Worm (Caenorhabditis elegans) whole organism, mixed stage, embryonic: ENCODE data around the gene rab-6.2.

ENCODE experiments used
- bed-3 ChIP-seq: fragments of 200-800 bp; sonication (Bioruptor generic); optimal IDR thresholded peaks from 3 replicates; lab custom pipeline; 2018; ENCODE audit warnings: mild to moderate bottlenecking, missing genetic modification characterization, moderate library complexity, missing compliant biosample characterization
- ceh-83 ChIP-seq: fragments of 200-800 bp; sonication (Bioruptor generic); optimal IDR thresholded peaks from 2 replicates; lab custom pipeline; 2018; ENCODE audit warnings: mild to moderate bottlenecking, missing genetic modification characterization, missing compliant biosample characterization
- elt-3 ChIP-seq: fragments of 150-350 bp; optimal IDR thresholded peaks from 2 replicates; lab custom pipeline; 2014; ENCODE audit warnings: missing biosample characterization, missing genetic modification characterization
- mab-5 ChIP-seq: fragments of 150-350 bp; optimal IDR thresholded peaks from 2 replicates; lab custom pipeline; 2014; ENCODE audit warnings: missing biosample characterization, missing genetic modification characterization
- mep-1 ChIP-seq: fragments of 150-350 bp; optimal IDR thresholded peaks from 2 replicates; lab custom pipeline; 2017; ENCODE audit warnings: missing biosample characterization, missing genetic modification reagents, missing genetic modification characterization, inconsistent platforms
- mls-2 ChIP-seq: sonication (generic microtip); optimal IDR thresholded peaks from 2 replicates; lab custom pipeline; 2016; ENCODE audit warnings: mild to moderate bottlenecking, missing genetic modification characterization, moderate library complexity, missing compliant biosample characterization
- nhr-28 ChIP-seq: fragments of 150-350 bp; optimal IDR thresholded peaks from 2 replicates; lab custom pipeline; 2014; ENCODE audit warnings: missing biosample characterization, missing genetic modification characterization
- nhr-76 ChIP-seq: sonication (generic microtip); optimal IDR thresholded peaks from 2 replicates; lab custom pipeline; 2017; ENCODE audit warnings: missing biosample characterization, missing genetic modification characterization
- snpc-4 ChIP-seq: fragments of 150-350 bp; optimal IDR thresholded peaks from 2 replicates; lab custom pipeline; 2014; ENCODE audit warnings: missing biosample characterization, missing genetic modification characterization
- unc-120 ChIP-seq: sonication (generic microtip); optimal IDR thresholded peaks from 2 replicates; lab custom pipeline; 2017; ENCODE audit warnings: missing genetic modification characterization, missing compliant biosample characterization; ENCODE audit not compliant: poor library complexity, severe bottlenecking
- unc-39 ChIP-seq: fragments of 150-350 bp; optimal IDR thresholded peaks from 2 replicates; lab custom pipeline; 2014; ENCODE audit warnings: missing biosample characterization, missing genetic modification characterization
- unc-62 ChIP-seq: fragments of 150-350 bp; optimal IDR thresholded peaks from 2 replicates; lab custom pipeline; 2014; ENCODE audit warnings: missing biosample characterization, missing genetic modification reagents, missing genetic modification characterization

- TF ChIP-seq unc-62 (GFP tag; lab: Kevin White, UChicago) (no peak), unc-120 (tag; lab: Kevin White, UChicago) (no peak), ceh-83 (GFP tag; lab: Kevin White, UChicago) (no peak), mep-1 (tag; lab: Kevin White, UChicago) (no peak), mls-2 (tag; lab: Kevin White, UChicago) (no peak), nhr-76 (tag; lab: Kevin White, UChicago) (no peak), mab-5 (no peak), unc-39 (tag; lab: Kevin White, UChicago) (no peak), nhr-28 (no peak), snpc-4 (tag; lab: Kevin White, UChicago) (no peak), bed-3 (GFP tag; lab: Kevin White, UChicago) (no peak), elt-3 (tag; lab: Kevin White, UChicago) (no peak)
Observed at ce11 chrX:17209265-17209664, 13.0 kb upstream of the rab-6.2 start, which contains the start of gene T08G2.2.
